Worm (Caenorhabditis elegans) whole organism, young adult: ENCODE measurements around the gene F48A11.4.

Source experiments
- F23B12.7 ChIP-seq: sonication (generic microtip); optimal IDR thresholded peaks from 2 replicates; lab custom pipeline; 2017; ENCODE audit warnings: missing genetic modification characterization, mild to moderate bottlenecking, missing compliant biosample characterization, antibody characterized with exemption, moderate library complexity; ENCODE audit not compliant: insufficient read depth
- ama-1 ChIP-seq, 3 experiments: fragments of 150-350 bp in 1 of 3; sonication (generic microtip) in 2 of 3; optimal IDR thresholded peaks; 2 replicates each; lab custom pipeline; 2014 to 2018; ENCODE audit warnings: missing biosample characterization in 2 of 3, missing genetic modification characterization in 2 of 3, missing genetic modification reagents in 2 of 3
- lsl-1 ChIP-seq: fragments of 200-800 bp; sonication (Bioruptor generic); optimal IDR thresholded peaks from 2 replicates; lab custom pipeline; 2018; ENCODE audit warnings: mild to moderate bottlenecking, missing genetic modification characterization, moderate library complexity, missing compliant biosample characterization
- rec-8 ChIP-seq, 2 experiments: sonication (generic microtip); optimal IDR thresholded peaks; 2 replicates each; lab custom pipeline; 2016; ENCODE audit warnings: mild to moderate bottlenecking in 2 of 2, missing genetic modification characterization in 2 of 2, missing genetic modification reagents in 2 of 2, missing genotype in 2 of 2, missing biosample characterization in 1 of 2, missing compliant biosample characterization in 1 of 2, moderate library complexity in 1 of 2

DNA sequence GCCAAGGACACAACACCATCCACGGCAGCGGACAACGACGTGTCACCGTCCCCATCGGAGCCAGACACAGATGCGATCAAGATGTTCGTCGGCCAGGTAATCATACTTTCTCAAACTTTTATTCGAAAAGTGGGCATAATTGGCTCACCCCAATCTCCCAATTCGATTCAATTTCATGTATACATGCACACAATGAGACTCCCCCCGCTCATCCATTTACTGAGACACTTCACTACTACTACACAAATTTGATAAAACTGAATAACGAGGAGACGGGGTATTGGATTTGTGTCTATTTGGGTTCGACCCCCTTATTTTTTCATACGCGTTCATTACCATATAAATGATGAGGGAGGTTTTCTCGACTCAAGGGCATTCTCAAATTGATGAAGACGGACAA is 53.2 kb downstream of the F48A11.4 start:
- TF ChIP-seq rec-8 (tag; optimal IDR thresholded peaks at IDR 0.05; lab: Kevin White, UChicago) (no peak), F23B12.7 (no peak), lsl-1 (no peak), ama-1 (optimal IDR thresholded peaks at IDR 0.05; lab: Kevin White, UChicago) (no peak), ama-1 (GFP tag; optimal IDR thresholded peaks at IDR 0.05; lab: Kevin White, UChicago) (no peak)
